Fruit fly (Drosophila melanogaster) whole organism, embryonic: ENCODE results near the gene CG8149.

Experiments used
- Awh ChIP-seq: fragments of 200-800 bp; sonication (Bioruptor generic); IDR thresholded peaks from 2 replicates; pipeline ENCODE4, ENCODE4 v1.3.6; 2022; ENCODE audit warnings: missing biosample characterization, missing genetic modification characterization
- B-H2 ChIP-seq: fragments of 200-800 bp; sonication (Bioruptor generic); optimal IDR thresholded peaks from 2 replicates; lab custom pipeline; 2018; ENCODE audit warnings: missing biosample characterization, mild to moderate bottlenecking, missing genetic modification characterization
- C15 ChIP-seq: fragments of 200-800 bp; sonication (Bioruptor generic); IDR thresholded peaks from 3 replicates; pipeline ENCODE4 v1.3.6; 2022; ENCODE audit warnings: missing biosample characterization, missing genetic modification characterization
- CG10462 ChIP-seq: fragments of 200-800 bp; sonication (Bioruptor generic); optimal IDR thresholded peaks from 2 replicates; lab custom pipeline; 2016; ENCODE audit warnings: missing biosample characterization, missing genetic modification characterization
- CG10654 ChIP-seq: fragments of 200-800 bp; sonication (Bioruptor generic); optimal IDR thresholded peaks from 2 replicates; lab custom pipeline; 2016; ENCODE audit warnings: missing biosample characterization, missing genetic modification characterization
- CG11696 ChIP-seq: fragments of 200-800 bp; sonication (Bioruptor generic); IDR thresholded peaks from 2 replicates; pipeline ENCODE4 v1.3.6; 2022; ENCODE audit warnings: missing biosample characterization, missing genetic modification characterization
- CG12299 ChIP-seq: fragments of 200-800 bp; sonication (Bioruptor generic); optimal IDR thresholded peaks from 2 replicates; lab custom pipeline; 2018; ENCODE audit warnings: missing biosample characterization, mild to moderate bottlenecking, missing genetic modification characterization
- CG12942 ChIP-seq: fragments of 200-800 bp; sonication (Bioruptor generic); optimal IDR thresholded peaks from 3 replicates; lab custom pipeline; 2016; ENCODE audit warnings: missing biosample characterization, missing genetic modification characterization
- CG15269 ChIP-seq: fragments of 200-800 bp; sonication (Bioruptor generic); optimal IDR thresholded peaks from 2 replicates; lab custom pipeline; 2018; ENCODE audit warnings: missing biosample characterization, mild to moderate bottlenecking, missing genetic modification characterization, moderate library complexity
- CG15601 ChIP-seq: fragments of 200-800 bp; sonication (Bioruptor generic); optimal IDR thresholded peaks from 3 replicates; lab custom pipeline; 2019; ENCODE audit warnings: missing biosample characterization, mild to moderate bottlenecking, missing genetic modification characterization, moderate library complexity
- CG17328 ChIP-seq: fragments of 200-800 bp; sonication (Bioruptor generic); IDR thresholded peaks from 2 replicates; pipeline ENCODE4 v1.3.6; 2022; ENCODE audit warnings: missing biosample characterization, missing genetic modification characterization
- CG18476 ChIP-seq: fragments of 200-800 bp; sonication (Bioruptor generic); optimal IDR thresholded peaks from 2 replicates; lab custom pipeline; 2016; ENCODE audit warnings: missing biosample characterization, mild to moderate bottlenecking, missing genetic modification characterization
- CG30020 ChIP-seq: fragments of 200-800 bp; optimal IDR thresholded peaks from 2 replicates; lab custom pipeline; 2019; ENCODE audit warnings: missing biosample characterization, mild to moderate bottlenecking, missing genetic modification characterization, moderate library complexity
- CG3281 ChIP-seq: fragments of 200-800 bp; sonication (Bioruptor generic); optimal IDR thresholded peaks from 3 replicates; lab custom pipeline; 2017; ENCODE audit warnings: missing biosample characterization, mild to moderate bottlenecking, missing genetic modification characterization
- CG33557 ChIP-seq: fragments of 200-800 bp; sonication (Bioruptor generic); optimal IDR thresholded peaks from 2 replicates; lab custom pipeline; 2019; ENCODE audit warnings: missing biosample characterization, mild to moderate bottlenecking, missing genetic modification characterization, moderate library complexity
- CG34376 ChIP-seq: fragments of 200-800 bp; sonication (Bioruptor generic); optimal IDR thresholded peaks from 2 replicates; lab custom pipeline; 2018; ENCODE audit warnings: missing biosample characterization, mild to moderate bottlenecking, missing genetic modification characterization
- CG3995 ChIP-seq: fragments of 200-800 bp; sonication (Bioruptor generic); optimal IDR thresholded peaks from 3 replicates; lab custom pipeline; 2016; ENCODE audit warnings: missing biosample characterization, missing genetic modification characterization
- CG4404 ChIP-seq: fragments of 200-800 bp; sonication (Bioruptor generic); IDR thresholded peaks from 2 replicates; pipeline ENCODE4 v1.3.6; 2022; ENCODE audit warnings: missing biosample characterization, missing genetic modification characterization
- CG6272 ChIP-seq: fragments of 200-800 bp; sonication (Bioruptor generic); IDR thresholded peaks from 2 replicates; pipeline ENCODE4 v1.3.6; 2022; ENCODE audit warnings: missing biosample characterization, missing genetic modification characterization
- CG6765 ChIP-seq: fragments of 200-800 bp; sonication (Bioruptor generic); optimal IDR thresholded peaks from 3 replicates; lab custom pipeline; 2017; ENCODE audit warnings: missing biosample characterization, mild to moderate bottlenecking, missing genetic modification characterization
- Dp ChIP-seq: fragments of 200-800 bp; sonication (Bioruptor generic); optimal IDR thresholded peaks from 2 replicates; lab custom pipeline; 2018; ENCODE audit warnings: missing biosample characterization, mild to moderate bottlenecking, missing genetic modification characterization, moderate library complexity
- Dref ChIP-seq: fragments of 200-800 bp; sonication (Bioruptor generic); IDR thresholded peaks from 2 replicates; pipeline ENCODE4 v1.3.6; 2022; ENCODE audit warnings: missing biosample characterization, missing genetic modification characterization
- Drgx ChIP-seq: fragments of 200-800 bp; sonication (Bioruptor generic); IDR thresholded peaks from 2 replicates; pipeline ENCODE4 v1.3.6; 2022; ENCODE audit warnings: missing biosample characterization, missing genetic modification characterization
- Ets97D ChIP-seq: fragments of 200-800 bp; sonication (Bioruptor generic); optimal IDR thresholded peaks from 3 replicates; lab custom pipeline; 2016; ENCODE audit warnings: missing biosample characterization, missing genetic modification characterization
- H15 ChIP-seq: fragments of 200-800 bp; sonication (Bioruptor generic); IDR thresholded peaks from 3 replicates; pipeline ENCODE4 v1.3.6; 2022; ENCODE audit warnings: missing biosample characterization, missing genetic modification characterization
- HLH3B ChIP-seq: fragments of 200-800 bp; sonication (Bioruptor generic); IDR thresholded peaks from 2 replicates; pipeline ENCODE4 v1.3.6; 2022; ENCODE audit warnings: missing biosample characterization, missing genetic modification characterization
- HLH54F ChIP-seq: fragments of 200-800 bp; sonication (Bioruptor generic); optimal IDR thresholded peaks from 3 replicates; lab custom pipeline; 2016; ENCODE audit warnings: missing biosample characterization, missing genetic modification characterization
- Hr78 ChIP-seq, 2 experiments: fragments of 200-800 bp in 1 of 2; fragments of >200 bp in 1 of 2; sonication (Bioruptor generic) in 1 of 2; optimal IDR thresholded peaks; 2 replicates each; lab custom pipeline; 2017 to 2019; ENCODE audit warnings: missing biosample characterization in 2 of 2, missing genetic modification characterization in 2 of 2, mild to moderate bottlenecking in 1 of 2, moderate library complexity in 1 of 2
- Optix ChIP-seq: fragments of 200-800 bp; sonication (Bioruptor generic); IDR thresholded peaks from 3 replicates; pipeline ENCODE4 v1.3.6; 2022; ENCODE audit warnings: missing biosample characterization, missing genetic modification characterization
- Tbp ChIP-seq: fragments of >200 bp; optimal IDR thresholded peaks from 2 replicates; lab custom pipeline; 2018; ENCODE audit warnings: missing biosample characterization, missing genetic modification characterization
- ac ChIP-seq: fragments of 200-800 bp; sonication (Bioruptor generic); optimal IDR thresholded peaks from 3 replicates; lab custom pipeline; 2017; ENCODE audit warnings: missing biosample characterization, mild to moderate bottlenecking, missing genetic modification characterization
- ara ChIP-seq: fragments of 200-800 bp; sonication (Bioruptor generic); IDR thresholded peaks from 2 replicates; pipeline ENCODE4 v1.3.6; 2022; ENCODE audit warnings: missing biosample characterization, missing genetic modification characterization
- br ChIP-seq: fragments of >200 bp; optimal IDR thresholded peaks from 2 replicates; lab custom pipeline; 2017
- cato ChIP-seq: fragments of 200-800 bp; sonication (Bioruptor generic); optimal IDR thresholded peaks from 2 replicates; lab custom pipeline; 2016; ENCODE audit warnings: missing biosample characterization, missing genetic modification characterization, borderline replicate concordance
- cg ChIP-seq: fragments of 200-800 bp; sonication (Bioruptor generic); optimal IDR thresholded peaks from 3 replicates; lab custom pipeline; 2019; ENCODE audit warnings: missing biosample characterization, mild to moderate bottlenecking, missing genetic modification characterization, moderate library complexity
- chif ChIP-seq, 2 experiments: fragments of 200-800 bp; sonication (Bioruptor generic); optimal IDR thresholded peaks; 3 replicates each; lab custom pipeline; 2016; ENCODE audit warnings: missing biosample characterization in 2 of 2, missing genetic modification characterization in 2 of 2
- chm ChIP-seq: fragments of 200-800 bp; sonication (Bioruptor generic); IDR thresholded peaks from 2 replicates; pipeline ENCODE4 v1.3.6; 2022; ENCODE audit warnings: missing biosample characterization, missing genetic modification characterization
- da ChIP-seq: fragments of 200-800 bp; sonication (Bioruptor generic); optimal IDR thresholded peaks from 2 replicates; lab custom pipeline; 2016; ENCODE audit warnings: missing biosample characterization, missing genetic modification characterization
- esg ChIP-seq: fragments of 200-800 bp; sonication (Bioruptor generic); conservative IDR thresholded peaks from 2 replicates; pipeline ENCODE4 v1.3.6; 2022; ENCODE audit warnings: missing biosample characterization, missing genetic modification characterization
- fu2 ChIP-seq: fragments of 200-800 bp; sonication (Bioruptor generic); optimal IDR thresholded peaks from 2 replicates; lab custom pipeline; 2016; ENCODE audit warnings: missing biosample characterization, missing genetic modification characterization
- ind ChIP-seq: fragments of 200-800 bp; sonication (Bioruptor generic); optimal IDR thresholded peaks from 3 replicates; lab custom pipeline; 2016; ENCODE audit warnings: missing biosample characterization, missing genetic modification characterization
- jing ChIP-seq: fragments of 200-800 bp; sonication (Bioruptor generic); optimal IDR thresholded peaks from 2 replicates; lab custom pipeline; 2018; ENCODE audit warnings: missing biosample characterization, mild to moderate bottlenecking, missing genetic modification characterization
- lmd ChIP-seq: fragments of 200-800 bp; sonication (Bioruptor generic); IDR thresholded peaks from 2 replicates; pipeline ENCODE4 v1.3.6; 2022; ENCODE audit warnings: missing biosample characterization, missing genetic modification characterization
- nerfin-1 ChIP-seq: fragments of 200-800 bp; sonication (Bioruptor generic); optimal IDR thresholded peaks from 3 replicates; lab custom pipeline; 2019; ENCODE audit warnings: missing biosample characterization, mild to moderate bottlenecking, missing genetic modification characterization, moderate library complexity
- nmo ChIP-seq: fragments of 200-800 bp; sonication (Bioruptor generic); optimal IDR thresholded peaks from 2 replicates; lab custom pipeline; 2018; ENCODE audit warnings: missing biosample characterization, mild to moderate bottlenecking, missing genetic modification characterization, moderate library complexity
- org-1 ChIP-seq: fragments of 200-800 bp; sonication (Bioruptor generic); optimal IDR thresholded peaks from 2 replicates; lab custom pipeline; 2017; ENCODE audit warnings: missing biosample characterization, missing genetic modification characterization
- pros ChIP-seq: fragments of 200-800 bp; sonication (Bioruptor generic); optimal IDR thresholded peaks from 3 replicates; lab custom pipeline; 2019; ENCODE audit warnings: missing biosample characterization, mild to moderate bottlenecking, missing genetic modification characterization, moderate library complexity
- pzg ChIP-seq: fragments of 200-800 bp; sonication (Bioruptor generic); optimal IDR thresholded peaks from 3 replicates; lab custom pipeline; 2018; ENCODE audit warnings: missing biosample characterization, mild to moderate bottlenecking, missing genetic modification characterization, moderate library complexity
- rib ChIP-seq: fragments of 200-800 bp; sonication (Bioruptor generic); IDR thresholded peaks from 2 replicates; pipeline ENCODE4 v1.3.6; 2022; ENCODE audit warnings: missing biosample characterization, missing genetic modification characterization
- stwl ChIP-seq: fragments of 200-800 bp; sonication (Bioruptor generic); optimal IDR thresholded peaks from 3 replicates; lab custom pipeline; 2018; ENCODE audit warnings: missing biosample characterization, mild to moderate bottlenecking, missing genetic modification characterization, moderate library complexity
- tap ChIP-seq: fragments of 200-800 bp; optimal IDR thresholded peaks from 3 replicates; lab custom pipeline; 2019; ENCODE audit warnings: missing biosample characterization, mild to moderate bottlenecking, missing genetic modification characterization, moderate library complexity
- tna ChIP-seq: fragments of 200-800 bp; sonication (Bioruptor generic); IDR thresholded peaks from 2 replicates; pipeline ENCODE4 v1.3.6; 2022; ENCODE audit warnings: missing biosample characterization, missing genetic modification characterization; ENCODE audit not compliant: partially characterized antibody
- vfl ChIP-seq: fragments of 200-800 bp; sonication (Bioruptor generic); optimal IDR thresholded peaks from 2 replicates; lab custom pipeline; 2016; ENCODE audit warnings: missing biosample characterization, missing genetic modification characterization

CG8149 gene

DNA sequence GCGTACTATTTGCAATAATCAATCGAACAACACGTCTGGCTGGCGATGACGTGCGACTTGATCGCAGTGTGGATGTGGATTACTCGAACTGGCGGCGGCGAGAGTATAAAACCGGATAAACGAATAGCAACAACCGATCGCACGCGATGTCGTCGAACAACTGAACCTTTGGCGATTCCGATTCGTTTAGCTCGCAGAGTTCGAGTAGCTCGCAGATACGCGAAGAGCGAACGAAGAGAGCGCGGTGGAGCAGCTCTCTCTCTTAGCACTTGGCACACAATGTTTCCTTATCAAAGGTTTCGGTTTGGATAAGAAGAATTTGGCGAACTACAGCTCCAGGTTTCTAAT is 2.1 kb upstream of the CG8149 start, which contains the start of gene RhoL (continued):
- TF ChIP-seq Drgx (GFP tag; lab: Robert Waterston, UW) (peak; percentile 45; the same call in 1 of the 2 replicates), CG6765 (peak; percentile 32), Hr78 (GFP tag; optimal IDR thresholded peaks at IDR 0.05; lab: Kevin White, UChicago) (peak in 1 of 2 experiments; percentile 43), CG6272 (GFP tag; lab: Robert Waterston, UW) (no peak), CG15601 (no peak), CG12942 (GFP tag; lab: Kevin White, UChicago) (no peak), CG3281 (GFP tag; lab: Kevin White, UChicago) (peak; percentile 26), nmo (GFP tag; lab: Kevin White, UChicago) (no peak), CG17328 (GFP tag; lab: Robert Waterston, UW) (no peak), lmd (GFP tag; lab: Robert Waterston, UW) (no peak), fu2 (GFP tag; lab: Kevin White, UChicago) (no peak), vfl (GFP tag; lab: Kevin White, UChicago) (no peak), HLH54F (GFP tag; lab: Kevin White, UChicago) (no peak), HLH3B (no peak), H15 (no peak), chif (GFP tag; optimal IDR thresholded peaks at IDR 0.05; lab: Kevin White, UChicago) (no peak), Dref (GFP tag; lab: Robert Waterston, UW) (no peak), tap (tag; lab: Kevin White, UChicago) (peak; percentile 48), ara (GFP tag; lab: Robert Waterston, UW) (no peak), CG10654 (GFP tag; lab: Kevin White, UChicago) (no peak), nerfin-1 (tag; lab: Kevin White, UChicago) (no peak), Dp (GFP tag; lab: Kevin White, UChicago) (no peak), chm (GFP tag; lab: Robert Waterston, UW) (peak; percentile 67), CG10462 (GFP tag; lab: Kevin White, UChicago) (no peak), CG34376 (GFP tag; lab: Kevin White, UChicago) (peak; percentile 75), pzg (GFP tag; lab: Kevin White, UChicago) (no peak), Awh (0 out of 2 replicates have a peak, but pooled peaks have one; percentile 37), pros (GFP tag; lab: Kevin White, UChicago) (peak; percentile 4), cato (no peak), stwl (no peak), org-1 (GFP tag; lab: Kevin White, UChicago) (no peak), esg (no peak), CG33557 (GFP tag; lab: Kevin White, UChicago) (no peak), CG15269 (tag; lab: Kevin White, UChicago) (no peak), tna (GFP tag; lab: Robert Waterston, UW) (peak; percentile 48; the same call in 1 of the 2 replicates), rib (GFP tag; lab: Robert Waterston, UW) (peak; percentile 38; the same call in 1 of the 2 replicates), ind (GFP tag; lab: Kevin White, UChicago) (no peak), CG12299 (tag; lab: Kevin White, UChicago) (peak; percentile 0), cg (no peak), CG18476 (GFP tag; lab: Kevin White, UChicago) (no peak), Optix (no peak), CG4404 (GFP tag; lab: Robert Waterston, UW) (no peak), CG3995 (GFP tag; lab: Kevin White, UChicago) (no peak), Ets97D (GFP tag; lab: Kevin White, UChicago) (no peak), C15 (GFP tag; lab: Robert Waterston, UW) (no peak), ac (GFP tag; lab: Kevin White, UChicago) (no peak), CG11696 (GFP tag; lab: Robert Waterston, UW) (no peak), CG30020 (tag; lab: Kevin White, UChicago) (no peak), br (no peak), Tbp (GFP tag; lab: Kevin White, UChicago) (no peak), da (GFP tag; lab: Kevin White, UChicago) (no peak), B-H2 (GFP tag; lab: Kevin White, UChicago) (peak; percentile 47), jing (GFP tag; lab: Kevin White, UChicago) (no peak)
